Worm (Caenorhabditis elegans): ENCODE measurements around the gene R04D3.4.

- TF ChIP-seq ztf-18 (tag; optimal IDR thresholded peaks at IDR 0.05), result no peak
- no peak for TF ChIP-seq dox-1 (GFP tag; IDR thresholded peaks at IDR 0.05)
- no peak for TF ChIP-seq F37B4.10 (GFP tag; IDR thresholded peaks at IDR 0.05)
- TF ChIP-seq ztf-28 (GFP tag; IDR thresholded peaks at IDR 0.05), result no peak
- no peak for TF ChIP-seq nhr-27 (tag; optimal IDR thresholded peaks at IDR 0.05)
- TF ChIP-seq mel-28 (tag; optimal IDR thresholded peaks at IDR 0.05; ENCODE audit: borderline replicate concordance), result no peak
- TF ChIP-seq ceh-91 (GFP tag; IDR thresholded peaks at IDR 0.05), result no peak
- no peak for TF ChIP-seq F39B2.1 (GFP tag; IDR thresholded peaks at IDR 0.05)
- TF ChIP-seq hsf-1 (GFP tag; IDR thresholded peaks at IDR 0.05), result no peak
- no peak for TF ChIP-seq pha-4 (tag; optimal IDR thresholded peaks at IDR 0.05)
- no peak for TF ChIP-seq unc-130 (GFP tag; optimal IDR thresholded peaks at IDR 0.05)
- no peak for TF ChIP-seq athp-1 (tag; optimal IDR thresholded peaks at IDR 0.05)
- no peak for TF ChIP-seq bed-1 (GFP tag; IDR thresholded peaks at IDR 0.05)
Observed at ce11 chrX:13284091-13284490, 4.5 kb downstream of the R04D3.4 start, which contains the start of gene cyp-14A4.
